Fruit fly (Drosophila melanogaster) whole organism, prepupa: ENCODE data around the gene CG14277.

ENCODE experiments used
- Blimp-1 ChIP-seq: fragments of 200-800 bp; sonication (Bioruptor generic); optimal IDR thresholded peaks from 3 replicates; lab custom pipeline; 2017; ENCODE audit warnings: missing biosample characterization, missing genetic modification characterization, mild to moderate bottlenecking, moderate library complexity, missing genetic modification reagents
- CG10669 ChIP-seq: fragments of 200-800 bp; sonication (Bioruptor generic); optimal IDR thresholded peaks from 3 replicates; lab custom pipeline; 2018; ENCODE audit warnings: missing biosample characterization, mild to moderate bottlenecking, missing genetic modification characterization, moderate library complexity
- CG11294 ChIP-seq: fragments of 200-800 bp; sonication (Bioruptor generic); IDR thresholded peaks from 2 replicates; pipeline ENCODE4 v1.3.6; 2022; ENCODE audit warnings: missing biosample characterization, missing genetic modification characterization
- CG11762 ChIP-seq: fragments of 200-800 bp; sonication (Bioruptor generic); optimal IDR thresholded peaks from 3 replicates; lab custom pipeline; 2016; ENCODE audit warnings: missing biosample characterization, missing genetic modification characterization; ENCODE audit not compliant: insufficient read depth
- CG15336 ChIP-seq: fragments of 200-800 bp; sonication (Bioruptor generic); IDR thresholded peaks from 2 replicates; pipeline ENCODE4 v1.3.6; 2022; ENCODE audit warnings: missing biosample characterization, missing genetic modification characterization
- CG1621 ChIP-seq: fragments of 200-800 bp; sonication (Bioruptor generic); optimal IDR thresholded peaks from 3 replicates; lab custom pipeline; 2018; ENCODE audit warnings: missing biosample characterization, mild to moderate bottlenecking, missing genetic modification characterization
- CG16779 ChIP-seq: fragments of 200-800 bp; sonication (Bioruptor generic); optimal IDR thresholded peaks from 3 replicates; lab custom pipeline; 2017; ENCODE audit warnings: missing biosample characterization, mild to moderate bottlenecking, missing genetic modification characterization
- CG3032 ChIP-seq: fragments of 200-800 bp; optimal IDR thresholded peaks from 2 replicates; lab custom pipeline; 2019; ENCODE audit warnings: missing biosample characterization, mild to moderate bottlenecking, missing genetic modification characterization, moderate library complexity
- CG31627 ChIP-seq: fragments of 200-800 bp; sonication (Bioruptor generic); optimal IDR thresholded peaks from 3 replicates; lab custom pipeline; 2016; ENCODE audit warnings: missing biosample characterization, missing genetic modification characterization
- CG32006 ChIP-seq: fragments of 200-800 bp; sonication (Bioruptor generic); optimal IDR thresholded peaks from 3 replicates; lab custom pipeline; 2017; ENCODE audit warnings: missing biosample characterization, mild to moderate bottlenecking, missing genetic modification characterization
- CG4318 ChIP-seq: fragments of 200-800 bp; sonication (Bioruptor generic); optimal IDR thresholded peaks from 3 replicates; lab custom pipeline; 2017; ENCODE audit warnings: missing biosample characterization, mild to moderate bottlenecking, missing genetic modification characterization
- CG6276 ChIP-seq: fragments of 200-800 bp; sonication (Bioruptor generic); optimal IDR thresholded peaks from 2 replicates; lab custom pipeline; 2017; ENCODE audit warnings: missing biosample characterization, mild to moderate bottlenecking, missing genetic modification characterization
- CG6792 ChIP-seq: fragments of 200-800 bp; sonication (Bioruptor generic); optimal IDR thresholded peaks from 3 replicates; lab custom pipeline; 2016; ENCODE audit warnings: missing biosample characterization, missing genetic modification characterization
- CG6808 ChIP-seq: fragments of 200-800 bp; sonication (Bioruptor generic); optimal IDR thresholded peaks from 3 replicates; lab custom pipeline; 2017; ENCODE audit warnings: missing biosample characterization, missing genetic modification characterization, mild to moderate bottlenecking, moderate library complexity, missing genetic modification reagents
- CG6854 ChIP-seq: fragments of 200-800 bp; sonication (Bioruptor generic); optimal IDR thresholded peaks from 2 replicates; lab custom pipeline; 2017; ENCODE audit warnings: missing biosample characterization, mild to moderate bottlenecking, missing genetic modification characterization
- CG8319 ChIP-seq: fragments of 200-800 bp; sonication (Bioruptor generic); optimal IDR thresholded peaks from 3 replicates; lab custom pipeline; 2016; ENCODE audit warnings: missing biosample characterization, missing genetic modification characterization
- CG8632 ChIP-seq: fragments of 200-800 bp; sonication (Bioruptor generic); optimal IDR thresholded peaks from 3 replicates; lab custom pipeline; 2016; ENCODE audit warnings: missing biosample characterization, missing genetic modification characterization
- Eip75B ChIP-seq: fragments of 200-800 bp; sonication (Bioruptor generic); optimal IDR thresholded peaks from 3 replicates; lab custom pipeline; 2016; ENCODE audit warnings: missing biosample characterization, missing genetic modification characterization
- Eip78C ChIP-seq: fragments of 200-800 bp; sonication (Bioruptor generic); peaks from one replicate; lab custom pipeline; 2016; ENCODE audit warnings: missing biosample characterization, missing genetic modification characterization
- Eip93F ChIP-seq: fragments of 200-800 bp; sonication (Bioruptor generic); optimal IDR thresholded peaks from 2 replicates; lab custom pipeline; 2016; ENCODE audit warnings: missing biosample characterization, mild to moderate bottlenecking, missing genetic modification characterization
- Ets21C ChIP-seq: fragments of 200-800 bp; sonication (Bioruptor generic); optimal IDR thresholded peaks from 3 replicates; lab custom pipeline; 2016; ENCODE audit warnings: missing biosample characterization, missing genetic modification characterization
- Ets96B ChIP-seq: fragments of 200-800 bp; optimal IDR thresholded peaks from 2 replicates; lab custom pipeline; 2019; ENCODE audit warnings: missing biosample characterization, mild to moderate bottlenecking, missing genetic modification characterization, moderate library complexity
- Gug ChIP-seq: fragments of 200-800 bp; sonication (Bioruptor generic); IDR thresholded peaks from 2 replicates; pipeline ENCODE4 v1.3.6; 2022; ENCODE audit warnings: missing biosample characterization, missing genetic modification characterization
- Hr38 ChIP-seq: sonication (Bioruptor generic); optimal IDR thresholded peaks from 2 replicates; lab custom pipeline; 2016; ENCODE audit warnings: missing biosample characterization, missing genetic modification characterization
- Hr39 ChIP-seq: fragments of 200-800 bp; sonication (Bioruptor generic); optimal IDR thresholded peaks from 2 replicates; lab custom pipeline; 2016; ENCODE audit warnings: missing biosample characterization, missing genetic modification characterization
- Hr4 ChIP-seq: fragments of 200-800 bp; sonication (Bioruptor generic); optimal IDR thresholded peaks from 3 replicates; lab custom pipeline; 2016; ENCODE audit warnings: missing biosample characterization, missing genetic modification characterization
- Lpt ChIP-seq: fragments of 200-800 bp; sonication (Bioruptor generic); optimal IDR thresholded peaks from 3 replicates; lab custom pipeline; 2016; ENCODE audit warnings: missing biosample characterization, missing genetic modification characterization
- Met ChIP-seq: fragments of 200-800 bp; sonication (Bioruptor generic); optimal IDR thresholded peaks from 3 replicates; lab custom pipeline; 2016; ENCODE audit warnings: missing biosample characterization, missing genetic modification characterization
- Smox ChIP-seq: fragments of 200-800 bp; sonication (Bioruptor generic); optimal IDR thresholded peaks from 3 replicates; lab custom pipeline; 2016; ENCODE audit warnings: missing biosample characterization, missing genetic modification characterization
- Sox102F ChIP-seq: fragments of 200-800 bp; sonication (Bioruptor generic); optimal IDR thresholded peaks from 2 replicates; lab custom pipeline; 2016; ENCODE audit warnings: missing biosample characterization, mild to moderate bottlenecking, missing genetic modification characterization
- Sox14 ChIP-seq: fragments of 200-800 bp; sonication (Bioruptor generic); optimal IDR thresholded peaks from 3 replicates; lab custom pipeline; 2016; ENCODE audit warnings: missing biosample characterization, missing genetic modification characterization
- Sox15 ChIP-seq: fragments of 200-800 bp; sonication (Bioruptor generic); optimal IDR thresholded peaks from 3 replicates; lab custom pipeline; 2016; ENCODE audit warnings: missing biosample characterization, missing genetic modification characterization
- achi ChIP-seq: fragments of 200-800 bp; sonication (Bioruptor generic); optimal IDR thresholded peaks from 3 replicates; lab custom pipeline; 2016; ENCODE audit warnings: missing biosample characterization, missing genetic modification characterization
- acj6 ChIP-seq: fragments of 200-800 bp; sonication (Bioruptor generic); optimal IDR thresholded peaks from 3 replicates; lab custom pipeline; 2016; ENCODE audit warnings: missing biosample characterization, missing genetic modification characterization
- cyc ChIP-seq: fragments of 200-800 bp; sonication (Bioruptor generic); optimal IDR thresholded peaks from 3 replicates; lab custom pipeline; 2016; ENCODE audit warnings: missing biosample characterization, missing genetic modification characterization
- dsx ChIP-seq: fragments of 200-800 bp; optimal IDR thresholded peaks from 3 replicates; lab custom pipeline; 2019; ENCODE audit warnings: missing biosample characterization, mild to moderate bottlenecking, missing genetic modification characterization, moderate library complexity; ENCODE audit not compliant: poor library complexity, severe bottlenecking
- eg ChIP-seq: fragments of 200-800 bp; sonication (Bioruptor generic); IDR thresholded peaks from 3 replicates; pipeline ENCODE4 v1.3.6; 2022; ENCODE audit warnings: missing biosample characterization, missing genetic modification characterization
- esn ChIP-seq: fragments of 200-800 bp; sonication (Bioruptor generic); optimal IDR thresholded peaks from 2 replicates; lab custom pipeline; 2016; ENCODE audit warnings: missing biosample characterization, mild to moderate bottlenecking, missing genetic modification characterization, moderate library complexity
- fd59A ChIP-seq: fragments of 200-800 bp; sonication (Bioruptor generic); optimal IDR thresholded peaks from 2 replicates; lab custom pipeline; 2017; ENCODE audit warnings: missing biosample characterization, mild to moderate bottlenecking, missing genetic modification characterization, missing genetic modification reagents
- fd85E ChIP-seq: fragments of 200-800 bp; sonication (Bioruptor generic); optimal IDR thresholded peaks from 3 replicates; lab custom pipeline; 2016; ENCODE audit warnings: missing biosample characterization, missing genetic modification characterization
- fkh ChIP-seq: fragments of 200-800 bp; sonication (Bioruptor generic); optimal IDR thresholded peaks from 3 replicates; lab custom pipeline; 2017; ENCODE audit warnings: missing biosample characterization, mild to moderate bottlenecking, missing genetic modification characterization, moderate library complexity
- lz ChIP-seq: fragments of 200-800 bp; sonication (Bioruptor generic); optimal IDR thresholded peaks from 3 replicates; lab custom pipeline; 2016; ENCODE audit warnings: missing biosample characterization, missing genetic modification characterization
- pdm3 ChIP-seq: fragments of 200-800 bp; sonication (Bioruptor generic); optimal IDR thresholded peaks from 3 replicates; lab custom pipeline; 2016; ENCODE audit warnings: missing biosample characterization, missing genetic modification characterization
- spab ChIP-seq: fragments of 200-800 bp; sonication (Bioruptor generic); optimal IDR thresholded peaks from 2 replicates; lab custom pipeline; 2017; ENCODE audit warnings: missing biosample characterization, mild to moderate bottlenecking, missing genetic modification characterization, missing genetic modification reagents
- ss ChIP-seq, 2 experiments: fragments of 200-800 bp; sonication (Bioruptor generic); optimal IDR thresholded peaks; 2 replicates in 1 of 2; 3 replicates in 1 of 2; lab custom pipeline; 2017 to 2018; ENCODE audit warnings: mild to moderate bottlenecking in 2 of 2, missing biosample characterization in 2 of 2, missing genetic modification characterization in 2 of 2, moderate library complexity in 1 of 2
- svp ChIP-seq: fragments of 200-800 bp; sonication (Bioruptor generic); peaks from one replicate; lab custom pipeline; 2016; ENCODE audit warnings: missing biosample characterization, missing genetic modification characterization

The CG14277 gene

dm6 chr2L:8203748-8204147 is 38.5 kb upstream of the CG14277 start:
- TF ChIP-seq CG1621 (tag; lab: Kevin White, UChicago) (no peak), fkh (peak; percentile 3)

- TF ChIP-seq CG6276 (peak; percentile 26), CG6808 (GFP tag; lab: Kevin White, UChicago) (peak; percentile 19), ss (GFP tag; optimal IDR thresholded peaks at IDR 0.05; lab: Kevin White, UChicago) (peak in 1 of 2 experiments; percentile 35), dsx (GFP tag; lab: Kevin White, UChicago) (no peak), CG6854 (GFP tag; lab: Kevin White, UChicago) (no peak), svp (GFP tag; lab: Kevin White, UChicago) (peak; percentile 66)
Observed at dm6 chr2L:8204366-8204765, 37.9 kb upstream of the CG14277 start.

DNA sequence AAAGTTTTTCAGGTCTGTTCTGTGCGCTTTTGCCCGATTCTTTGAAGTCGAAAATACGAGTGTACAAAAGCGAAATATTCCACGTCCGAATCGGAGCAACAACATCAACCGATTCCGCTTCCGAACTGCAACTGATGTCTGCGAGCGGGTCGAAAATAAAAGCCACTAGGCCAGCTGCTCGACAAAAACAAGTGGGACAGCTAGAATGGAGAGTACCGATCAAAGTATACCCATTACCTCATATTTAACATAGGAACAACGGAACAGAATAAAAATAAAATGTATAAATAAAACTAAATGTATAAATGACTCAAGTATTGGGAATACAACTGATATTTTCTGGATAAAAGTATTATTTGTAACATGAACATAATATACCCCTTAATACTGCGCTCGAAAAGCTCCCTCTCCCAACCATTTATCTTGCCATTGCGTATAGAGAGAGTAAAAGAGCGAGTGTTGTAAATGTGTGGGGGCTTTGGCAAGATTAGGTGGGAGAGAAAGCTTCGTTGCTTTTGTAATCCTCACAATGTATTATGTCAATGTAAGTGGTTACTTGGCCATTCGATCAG is 37.2 kb upstream of the CG14277 start, which contains the start of gene SLC5A11:
TSS of gene SLC5A11 (minus strand) at position 137 of the 572 bp plus-strand sequence.
- peak; percentile 96 for TF ChIP-seq Gug (GFP tag; lab: Robert Waterston, UW)
- TF ChIP-seq CG8319 (GFP tag; lab: Kevin White, UChicago) = peak; percentile 96
- TF ChIP-seq CG3032 (tag; lab: Kevin White, UChicago) = peak; percentile 94
- peak; percentile 99 for TF ChIP-seq cyc (GFP tag; lab: Kevin White, UChicago)
- TF ChIP-seq Lpt (GFP tag; lab: Kevin White, UChicago) = peak; percentile 84
- peak; percentile 94 for TF ChIP-seq CG32006 (GFP tag; lab: Kevin White, UChicago)
- peak; percentile 94 for TF ChIP-seq spab (GFP tag; lab: Kevin White, UChicago)
- TF ChIP-seq CG15336 (GFP tag; lab: Robert Waterston, UW) = peak; percentile 100
- TF ChIP-seq CG10669 = peak; percentile 94
- peak; percentile 96 for TF ChIP-seq fd85E (GFP tag; lab: Kevin White, UChicago)
- TF ChIP-seq Sox102F (GFP tag; lab: Kevin White, UChicago) = peak; percentile 94
- TF ChIP-seq Sox14 (GFP tag; lab: Kevin White, UChicago) = peak; percentile 99
- TF ChIP-seq CG31627 (GFP tag; lab: Kevin White, UChicago) = peak; percentile 76
- TF ChIP-seq pdm3 (GFP tag; lab: Kevin White, UChicago) = peak; percentile 93
- TF ChIP-seq Ets96B = peak; percentile 79
- TF ChIP-seq CG11762 (GFP tag; lab: Kevin White, UChicago) = peak; percentile 97
- TF ChIP-seq fkh = peak; percentile 98
- peak; percentile 98 for TF ChIP-seq esn (GFP tag; lab: Kevin White, UChicago)
- TF ChIP-seq Hr4 (GFP tag; lab: Kevin White, UChicago) = peak; percentile 87
- peak; percentile 99 for TF ChIP-seq dsx (GFP tag; lab: Kevin White, UChicago)
- peak; percentile 94 for TF ChIP-seq CG6792 (GFP tag; lab: Kevin White, UChicago)
- no peak for TF ChIP-seq CG4318 (GFP tag; lab: Kevin White, UChicago)
- TF ChIP-seq lz (GFP tag; lab: Kevin White, UChicago) = peak; percentile 95
- peak; percentile 92 for TF ChIP-seq CG8632 (GFP tag; lab: Kevin White, UChicago)
- TF ChIP-seq CG11294 (GFP tag; lab: Robert Waterston, UW) = peak; percentile 95
- TF ChIP-seq Smox (GFP tag; lab: Kevin White, UChicago) = peak; percentile 96
- peak; percentile 100 for TF ChIP-seq Eip78C
- TF ChIP-seq CG6276 = peak; percentile 95
- peak; percentile 87 for TF ChIP-seq acj6 (GFP tag; lab: Kevin White, UChicago)
- peak; percentile 86 for TF ChIP-seq Hr39 (GFP tag; lab: Kevin White, UChicago)
- TF ChIP-seq Eip93F (GFP tag; lab: Kevin White, UChicago) = peak; percentile 99
- TF ChIP-seq Sox15 (GFP tag; lab: Kevin White, UChicago) = peak; percentile 89
- peak; percentile 89 for TF ChIP-seq fd59A (GFP tag; lab: Kevin White, UChicago)
- TF ChIP-seq CG6808 (GFP tag; lab: Kevin White, UChicago) = peak; percentile 92
- no peak for TF ChIP-seq Hr38 (GFP tag; lab: Kevin White, UChicago)
- TF ChIP-seq CG16779 (tag; lab: Kevin White, UChicago) = peak; percentile 91
- TF ChIP-seq ss (GFP tag; optimal IDR thresholded peaks at IDR 0.05; lab: Kevin White, UChicago) = peak; percentile 99 to 100
- TF ChIP-seq Met (GFP tag; lab: Kevin White, UChicago) = peak; percentile 98
- no peak for TF ChIP-seq Ets21C (GFP tag; lab: Kevin White, UChicago)
- peak; percentile 97 for TF ChIP-seq achi (GFP tag; lab: Kevin White, UChicago)
- peak; percentile 87 for TF ChIP-seq Blimp-1 (GFP tag; lab: Kevin White, UChicago)
- TF ChIP-seq svp (GFP tag; lab: Kevin White, UChicago) = peak; percentile 100
- TF ChIP-seq CG1621 (tag; lab: Kevin White, UChicago) = peak; percentile 85
- TF ChIP-seq eg (GFP tag; lab: Robert Waterston, UW) = peak; percentile 99
- peak; percentile 98 for TF ChIP-seq Eip75B (GFP tag; lab: Kevin White, UChicago)
